Worm (Caenorhabditis elegans) whole organism, early embryonic: ENCODE results near the gene M88.3.

ENCODE experiments used
- B0310.2 ChIP-seq: sonication (generic microtip); optimal IDR thresholded peaks from 2 replicates; lab custom pipeline; 2016; ENCODE audit warnings: mild to moderate bottlenecking, missing genetic modification characterization, missing compliant biosample characterization
- F13C5.2 ChIP-seq: sonication (generic microtip); optimal IDR thresholded peaks from 2 replicates; lab custom pipeline; 2017; ENCODE audit warnings: mild to moderate bottlenecking, missing genetic modification characterization, inconsistent platforms, missing compliant biosample characterization
- aly-1 ChIP-seq: sonication (generic microtip); optimal IDR thresholded peaks from 2 replicates; lab custom pipeline; 2016; ENCODE audit warnings: missing genetic modification characterization, missing compliant biosample characterization
- ama-1 ChIP-seq: fragments of 150-350 bp; optimal IDR thresholded peaks from 2 replicates; lab custom pipeline; 2014
- ceh-13 ChIP-seq: fragments of 200-800 bp; sonication (Bioruptor generic); optimal IDR thresholded peaks from 2 replicates; lab custom pipeline; 2018; ENCODE audit warnings: mild to moderate bottlenecking, missing genetic modification characterization, missing compliant biosample characterization
- ets-7 ChIP-seq: sonication (generic microtip); optimal IDR thresholded peaks from 2 replicates; lab custom pipeline; 2016; ENCODE audit warnings: missing genotype, missing genetic modification characterization, missing compliant biosample characterization
- flt-1 ChIP-seq: fragments of 200-800 bp; sonication (Bioruptor generic); IDR thresholded peaks from 2 replicates; pipeline ENCODE4 v1.3.6; 2022; ENCODE audit warnings: missing genetic modification characterization, missing compliant biosample characterization
- hmbx-1 ChIP-seq: sonication (generic microtip); optimal IDR thresholded peaks from 2 replicates; lab custom pipeline; 2016; ENCODE audit warnings: mild to moderate bottlenecking, missing genetic modification characterization, missing compliant biosample characterization
- hmg-4 ChIP-seq: fragments of 200-800 bp; sonication (Bioruptor generic); optimal IDR thresholded peaks from 2 replicates; lab custom pipeline; 2018; ENCODE audit warnings: mild to moderate bottlenecking, missing genetic modification characterization, missing compliant biosample characterization
- pes-1 ChIP-seq: fragments of 200-800 bp; sonication (Bioruptor generic); IDR thresholded peaks from 2 replicates; pipeline ENCODE4 v1.3.6; 2022; ENCODE audit warnings: missing genetic modification reagents, missing genetic modification characterization, missing compliant biosample characterization
- scrt-1 ChIP-seq: fragments of 200-800 bp; sonication (Bioruptor generic); IDR thresholded peaks from 2 replicates; pipeline ENCODE4 v1.3.6; 2022; ENCODE audit warnings: missing genetic modification characterization, missing compliant biosample characterization
- sea-1 ChIP-seq: fragments of 200-800 bp; sonication (Bioruptor generic); conservative IDR thresholded peaks from 2 replicates; pipeline ENCODE4 v1.3.6; 2022; ENCODE audit warnings: missing genetic modification characterization, missing compliant biosample characterization
- tbx-11 ChIP-seq: fragments of 200-800 bp; sonication (Bioruptor generic); IDR thresholded peaks from 2 replicates; pipeline ENCODE4 v1.3.6; 2022; ENCODE audit warnings: missing genetic modification characterization, missing compliant biosample characterization
- tra-4 ChIP-seq: sonication (generic microtip); optimal IDR thresholded peaks from 2 replicates; lab custom pipeline; 2017; ENCODE audit warnings: missing genetic modification characterization, missing compliant biosample characterization

ce11 chrIII:4542362-4542931 is 2.4 kb downstream of the M88.3 start, which contains the start of the genes mrps-34 and cisd-3.1:
- TF ChIP-seq ama-1 (no peak), hmg-4 (GFP tag; lab: Kevin White, UChicago) (no peak), pes-1 (GFP tag; lab: Robert Waterston, UW) (no peak), aly-1 (tag; lab: Kevin White, UChicago) (no peak), ceh-13 (GFP tag; lab: Kevin White, UChicago) (no peak), flt-1 (GFP tag; lab: Robert Waterston, UW) (peak; percentile 30; the same call in 1 of the 2 replicates), tbx-11 (GFP tag; lab: Robert Waterston, UW) (no peak), tra-4 (no peak), F13C5.2 (tag; lab: Kevin White, UChicago) (peak; percentile 38), scrt-1 (GFP tag; lab: Robert Waterston, UW) (no peak), hmbx-1 (no peak), ets-7 (tag; lab: Kevin White, UChicago) (no peak), B0310.2 (no peak), sea-1 (GFP tag; lab: Robert Waterston, UW) (no peak)
